Fruit fly (Drosophila melanogaster): ENCODE measurements around the gene CG46399.

Gene CG46399

DNA sequence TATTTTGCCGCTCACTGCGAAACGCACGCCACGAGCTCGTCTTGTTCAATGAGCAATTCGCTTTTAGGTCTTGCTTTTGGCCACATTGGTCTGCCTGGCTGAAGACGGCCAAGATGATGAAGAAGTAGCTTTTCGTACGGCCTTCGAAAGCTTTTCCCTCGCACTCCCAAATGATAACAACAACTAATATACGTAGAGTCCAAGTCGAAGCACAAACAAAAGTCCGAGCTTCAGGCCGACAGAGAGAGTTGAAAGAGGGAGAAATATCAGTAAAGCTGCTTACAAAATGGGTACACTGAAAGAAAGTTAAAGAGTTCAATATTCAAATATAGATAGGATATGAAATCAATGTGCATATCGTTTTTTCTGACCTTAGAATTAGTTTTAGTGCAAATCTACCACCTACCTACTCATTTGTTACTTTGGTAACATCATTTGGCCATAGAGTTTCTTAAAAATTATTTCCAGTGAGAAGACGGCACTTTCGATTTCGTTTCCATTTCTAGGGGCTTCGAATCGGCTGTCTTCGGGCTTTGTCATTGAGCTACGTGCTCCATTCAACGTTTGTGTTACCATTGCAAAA lies 23.6 kb downstream of the CG46399 start, which contains the start of the genes CG45064 and CG45065:
Gene CG45064 (minus strand): TSS at position 51 of the 583 bp plus-strand sequence.
Gene CG45065 (minus strand): TSS at position 51 of the 583 bp plus-strand sequence.
- TF ChIP-seq Bdp1 (GFP tag; optimal IDR thresholded peaks at IDR 0.05) (peak; percentile 62), D19A (tag; optimal IDR thresholded peaks at IDR 0.05) (peak; percentile 81), HHEX (GFP tag; optimal IDR thresholded peaks at IDR 0.05) (peak; percentile 77), exex (tag; optimal IDR thresholded peaks at IDR 0.05) (peak; percentile 11), CG15011 (GFP tag; optimal IDR thresholded peaks at IDR 0.05) (peak; percentile 58), ara (GFP tag; IDR thresholded peaks at IDR 0.05) (peak; percentile 84), CG17385 (GFP tag; optimal IDR thresholded peaks at IDR 0.05) (peak; percentile 79), Fer2 (tag; optimal IDR thresholded peaks at IDR 0.05) (peak; percentile 3), Neu2 (GFP tag; optimal IDR thresholded peaks at IDR 0.05; ENCODE audit: borderline replicate concordance) (no peak), Dip3 (GFP tag; optimal IDR thresholded peaks at IDR 0.05) (peak; percentile 81), seq (GFP tag; IDR thresholded peaks at IDR 0.05) (peak; percentile 80), da (GFP tag; optimal IDR thresholded peaks at IDR 0.05) (peak; percentile 55), kah (GFP tag; optimal IDR thresholded peaks at IDR 0.05) (peak; percentile 69), Poxn (GFP tag; IDR thresholded peaks at IDR 0.05) (no peak), HmgD (GFP tag; optimal IDR thresholded peaks at IDR 0.05) (no peak), Xrp1 (GFP tag; IDR thresholded peaks at IDR 0.05) (peak; percentile 87), CG15073 (GFP tag; optimal IDR thresholded peaks at IDR 0.05) (peak; percentile 28), CG10147 (GFP tag; optimal IDR thresholded peaks at IDR 0.05) (peak; percentile 79), CG12769 (tag; optimal IDR thresholded peaks at IDR 0.05) (peak; percentile 85), Ssrp (tag; optimal IDR thresholded peaks at IDR 0.05) (peak; percentile 84), eyg (GFP tag; optimal IDR thresholded peaks at IDR 0.05) (peak; percentile 52), CG10321 (GFP tag; IDR thresholded peaks at IDR 0.05) (no peak), luna (GFP tag; optimal IDR thresholded peaks at IDR 0.05) (no peak), CG3995 (GFP tag; optimal IDR thresholded peaks at IDR 0.05) (peak; percentile 27), danr (GFP tag; IDR thresholded peaks at IDR 0.05) (0 out of 2 replicates have a peak, but pooled peaks have one; percentile 32), CG10543 (GFP tag; optimal IDR thresholded peaks at IDR 0.05) (peak; percentile 24), sob (GFP tag; IDR thresholded peaks at IDR 0.05) (peak; percentile 75), CG9437 (GFP tag; optimal IDR thresholded peaks at IDR 0.05) (peak; percentile 66), Dad (GFP tag; optimal IDR thresholded peaks at IDR 0.05) (peak; percentile 70), CG30403 (GFP tag; optimal IDR thresholded peaks at IDR 0.05) (peak; percentile 85), CG1024 (GFP tag; IDR thresholded peaks at IDR 0.05) (peak; percentile 75), CG8281 (tag; optimal IDR thresholded peaks at IDR 0.05) (peak; percentile 58), Sry-β (GFP tag; optimal IDR thresholded peaks at IDR 0.05) (peak; percentile 32), gcm (GFP tag; optimal IDR thresholded peaks at IDR 0.05) (peak; percentile 84), ap (GFP tag; IDR thresholded peaks at IDR 0.05) (peak; percentile 90), CG4424 (GFP tag; optimal IDR thresholded peaks at IDR 0.05) (peak; percentile 78), CG17912 (GFP tag; optimal IDR thresholded peaks at IDR 0.05) (no peak), fd64A (GFP tag; optimal IDR thresholded peaks at IDR 0.05) (peak; percentile 75), HLHmδ (GFP tag; optimal IDR thresholded peaks at IDR 0.05) (no peak), B-H1 (GFP tag; IDR thresholded peaks at IDR 0.05) (peak; percentile 78), Dbx (GFP tag; IDR thresholded peaks at IDR 0.05) (peak; percentile 56; the same call in 2 of the 3 replicates), CG1647 (GFP tag; optimal IDR thresholded peaks at IDR 0.05) (peak; percentile 66), vvl (GFP tag; IDR thresholded peaks at IDR 0.05) (peak; percentile 94), Atf3 (GFP tag; optimal IDR thresholded peaks at IDR 0.05) (peak; percentile 67), CG30020 (tag; optimal IDR thresholded peaks at IDR 0.05) (peak; percentile 33), btn (GFP tag; optimal IDR thresholded peaks at IDR 0.05) (peak; percentile 73), tup (GFP tag; optimal IDR thresholded peaks at IDR 0.05) (peak; percentile 27), Vsx1 (GFP tag; optimal IDR thresholded peaks at IDR 0.05) (peak; percentile 50), CG7271 (tag; optimal IDR thresholded peaks at IDR 0.05) (no peak), CG16779 (GFP tag; IDR thresholded peaks at IDR 0.05) (0 out of 2 replicates have a peak, but pooled peaks have one; percentile 38)
